1 worm cellular context compared by ENCODE assay signal in genomic region chrIII:9143911-9144310, ce11.
TF ChIP-seq lines count a peak whose summit lies in the region.

TSS of gene ZK512.11 (plus strand) at chrIII:9144211.

TF ChIP-seq in whole organism, L2 larva, 48 proteins besides CTCF, POLR2A, EP300 and RAD21 (continued from another document):
- TF ChIP-seq R02D3.7 (tag; optimal IDR thresholded peaks at IDR 0.05; lab: Kevin White, UChicago) (no peak), dmd-4 (tag; optimal IDR thresholded peaks at IDR 0.05; lab: Kevin White, UChicago) (no peak)
